Worm (Caenorhabditis elegans): Measurements from ENCODE around the gene C46E10.1.

C46E10.1 gene

ce11 chrII:3771640-3772039, 47.6 kb downstream of the C46E10.1 start:
- no peak for TF ChIP-seq sma-3 (GFP tag; optimal IDR thresholded peaks at IDR 0.05)
- TF ChIP-seq sem-4 (tag; optimal IDR thresholded peaks at IDR 0.05), result no peak
- no peak for TF ChIP-seq nhr-12 (tag; optimal IDR thresholded peaks at IDR 0.05)
- TF ChIP-seq zag-1 (tag; optimal IDR thresholded peaks at IDR 0.05), result no peak
- TF ChIP-seq mbf-1 (tag; optimal IDR thresholded peaks at IDR 0.05), result no peak
- no peak for TF ChIP-seq nhr-237 (tag; optimal IDR thresholded peaks at IDR 0.05)
- no peak for TF ChIP-seq ama-1 (optimal IDR thresholded peaks at IDR 0.05)
- TF ChIP-seq ceh-82 (tag; optimal IDR thresholded peaks at IDR 0.05), result no peak
- no peak for TF ChIP-seq nhr-25 (tag; optimal IDR thresholded peaks at IDR 0.05)
- TF ChIP-seq unc-62 (GFP tag; optimal IDR thresholded peaks at IDR 0.05), result no peak
- no peak for TF ChIP-seq R02D3.7 (tag; optimal IDR thresholded peaks at IDR 0.05)
- no peak for TF ChIP-seq gmeb-1 (tag; optimal IDR thresholded peaks at IDR 0.05)
- TF ChIP-seq ceh-16 (tag; optimal IDR thresholded peaks at IDR 0.05), result no peak
- TF ChIP-seq lin-11 (tag; optimal IDR thresholded peaks at IDR 0.05), result no peak
- TF ChIP-seq crh-2 (tag; optimal IDR thresholded peaks at IDR 0.05), result no peak
- no peak for TF ChIP-seq unc-39 (tag; optimal IDR thresholded peaks at IDR 0.05)
- TF ChIP-seq nhr-10 (tag; optimal IDR thresholded peaks at IDR 0.05), result no peak

ce11 chrII:3773130-3773529, 49.1 kb downstream of the C46E10.1 start, which contains the start of gene T24E12.10:
T24E12.10 (minus strand) TSS chrII:3773230.
- no peak for TF ChIP-seq mab-5 (tag; optimal IDR thresholded peaks at IDR 0.05)
- no peak for TF ChIP-seq C34F6.9 (tag; optimal IDR thresholded peaks at IDR 0.05)
- TF ChIP-seq elt-3 (tag; optimal IDR thresholded peaks at IDR 0.05), result no peak
- TF ChIP-seq nhr-11 (tag; optimal IDR thresholded peaks at IDR 0.05), result no peak
- no peak for TF ChIP-seq snpc-4 (tag; optimal IDR thresholded peaks at IDR 0.05)
- no peak for TF ChIP-seq ztf-4 (tag; optimal IDR thresholded peaks at IDR 0.05)
- no peak for TF ChIP-seq gmeb-1 (tag; optimal IDR thresholded peaks at IDR 0.05)
- TF ChIP-seq lin-13 (GFP tag; optimal IDR thresholded peaks at IDR 0.05), result no peak
- no peak for TF ChIP-seq lin-39 (tag; optimal IDR thresholded peaks at IDR 0.05)
- no peak for TF ChIP-seq nhr-77 (tag; optimal IDR thresholded peaks at IDR 0.05)
- no peak for TF ChIP-seq ceh-16 (tag; optimal IDR thresholded peaks at IDR 0.05)
- no peak for TF ChIP-seq fos-1 (tag; optimal IDR thresholded peaks at IDR 0.05)

Data from whole organism, L2 larva.